Worm (Caenorhabditis elegans): ENCODE data around the gene C47G2.3.
A peak's percentile ranks its signal among the peaks of the same experiment; 100 is the strongest.

The C47G2.3 gene

ce11 chrII:11275484-11275883 lies 14.5 kb downstream of the C47G2.3 start:
- no peak for TF ChIP-seq lin-40 (tag; optimal IDR thresholded peaks at IDR 0.05)
- TF ChIP-seq ccch-3 (GFP tag; optimal IDR thresholded peaks at IDR 0.05), result no peak
- TF ChIP-seq K12H6.12 (tag; optimal IDR thresholded peaks at IDR 0.05), result no peak
- TF ChIP-seq T26A5.8 (tag; optimal IDR thresholded peaks at IDR 0.05), result no peak
- no peak for TF ChIP-seq zfh-2 (GFP tag; conservative IDR thresholded peaks at IDR 0.05)
- no peak for TF ChIP-seq snpc-1.1 (tag; optimal IDR thresholded peaks at IDR 0.05; ENCODE audit: insufficient read depth)
- TF ChIP-seq bed-1 (GFP tag; IDR thresholded peaks at IDR 0.05), result no peak
- no peak for TF ChIP-seq F57C9.4 (tag; optimal IDR thresholded peaks at IDR 0.05)
- no peak for TF ChIP-seq mcd-1 (GFP tag; IDR thresholded peaks at IDR 0.05)
- TF ChIP-seq cebp-2 (GFP tag; IDR thresholded peaks at IDR 0.05), result no peak
- no peak for TF ChIP-seq nhr-27 (tag; optimal IDR thresholded peaks at IDR 0.05)
- no peak for TF ChIP-seq dox-1 (GFP tag; IDR thresholded peaks at IDR 0.05)
- TF ChIP-seq mes-4 (tag; optimal IDR thresholded peaks at IDR 0.05), result no peak
- TF ChIP-seq ztf-6 (GFP tag; IDR thresholded peaks at IDR 0.05), result no peak
- no peak for TF ChIP-seq attf-3 (GFP tag; conservative IDR thresholded peaks at IDR 0.05)
- no peak for TF ChIP-seq aptf-2 (GFP tag; conservative IDR thresholded peaks at IDR 0.05)

- TF ChIP-seq lag-1 (GFP tag; IDR thresholded peaks at IDR 0.05), result no peak
- no peak for TF ChIP-seq madf-3 (GFP tag; IDR thresholded peaks at IDR 0.05)
- no peak for TF ChIP-seq him-1 (tag; optimal IDR thresholded peaks at IDR 0.05)
- TF ChIP-seq F55B11.4 (tag; optimal IDR thresholded peaks at IDR 0.05; ENCODE audit: borderline replicate concordance, insufficient read depth), result no peak
Observed at ce11 chrII:11274876-11275275, 15.1 kb downstream of the C47G2.3 start.

ce11 chrII:11270829-11271228 lies 19.1 kb downstream of the C47G2.3 start:
- TF ChIP-seq egrh-3 (GFP tag; IDR thresholded peaks at IDR 0.05) (peak; percentile 83), nhr-80 (tag; optimal IDR thresholded peaks at IDR 0.05) (no peak), atf-7 (tag; optimal IDR thresholded peaks at IDR 0.05) (no peak), T07F8.4 (tag; optimal IDR thresholded peaks at IDR 0.05) (no peak), zfh-2 (GFP tag; conservative IDR thresholded peaks at IDR 0.05) (peak; percentile 85), lsl-1 (GFP tag; optimal IDR thresholded peaks at IDR 0.05) (no peak), nfyb-1 (GFP tag; IDR thresholded peaks at IDR 0.05) (no peak)

DNA sequence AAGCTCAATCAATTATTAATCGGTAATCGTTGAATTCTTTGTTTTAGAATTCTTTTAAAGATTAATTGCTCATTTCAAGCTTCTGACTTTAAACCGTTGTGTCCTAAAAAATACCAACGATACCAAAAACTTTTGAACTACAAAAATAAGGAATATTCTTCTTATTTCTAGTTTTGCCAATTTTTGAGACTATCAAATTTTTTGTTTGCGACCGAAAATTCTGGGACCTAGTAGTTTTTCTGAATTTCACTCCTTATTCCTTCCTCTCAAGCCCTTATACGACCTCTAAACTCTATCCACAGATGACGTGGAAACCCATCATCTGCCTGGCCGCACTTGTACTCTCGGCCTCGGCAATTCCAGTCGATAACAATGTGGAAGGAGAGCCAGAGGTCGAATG lies 21.1 kb downstream of the C47G2.3 start, which contains the start of gene cut-1:
Gene cut-1 (plus strand): TSS at position 301 of the 400 bp plus-strand sequence.
- no peak for TF ChIP-seq rcor-1 (GFP tag; IDR thresholded peaks at IDR 0.05)
- TF ChIP-seq attf-5 (GFP tag; optimal IDR thresholded peaks at IDR 0.05), result no peak
- no peak for TF ChIP-seq T26A5.8 (tag; optimal IDR thresholded peaks at IDR 0.05)
- TF ChIP-seq snpc-3.4 (tag; optimal IDR thresholded peaks at IDR 0.05), result no peak
- no peak for TF ChIP-seq ztf-26 (tag; optimal IDR thresholded peaks at IDR 0.05)
- TF ChIP-seq hlh-26 (GFP tag; conservative IDR thresholded peaks at IDR 0.05), result no peak
- no peak for TF ChIP-seq Y53G8AR.9 (GFP tag; conservative IDR thresholded peaks at IDR 0.05)
- no peak for TF ChIP-seq hrde-1 (tag; optimal IDR thresholded peaks at IDR 0.05; ENCODE audit: borderline replicate concordance)
- TF ChIP-seq B0035.1 (tag; optimal IDR thresholded peaks at IDR 0.05), result no peak
- TF ChIP-seq C06A6.2 (GFP tag; conservative IDR thresholded peaks at IDR 0.05), result no peak
- no peak for TF ChIP-seq ceh-91 (GFP tag; IDR thresholded peaks at IDR 0.05)
- TF ChIP-seq snpc-4 (GFP tag; optimal IDR thresholded peaks at IDR 0.05), result no peak
- no peak for TF ChIP-seq snpc-4 (tag; optimal IDR thresholded peaks at IDR 0.05)
- no peak for TF ChIP-seq athp-1 (tag; optimal IDR thresholded peaks at IDR 0.05)

Data from whole organism, young adult.